Worm (Caenorhabditis elegans): Measurements from ENCODE around the gene srw-118.

- TF ChIP-seq him-1 (tag; optimal IDR thresholded peaks at IDR 0.05) (no peak), dao-5 (tag; optimal IDR thresholded peaks at IDR 0.05) (no peak), W03F9.2 (tag; optimal IDR thresholded peaks at IDR 0.05) (no peak)
These were observed 16.2 kb upstream of the srw-118 start, which contains the start of gene srw-120 for ce11 chrV:2996105-2996504.

All from whole organism, L4/young adult.